Worm (Caenorhabditis elegans) whole organism, L4 larva: Measurements from ENCODE around the gene C08E8.3.

Experiments used
- D1046.2 ChIP-seq: fragments of 200-800 bp; sonication (Bioruptor generic); IDR thresholded peaks from 2 replicates; pipeline ENCODE4 v1.3.6; 2022; ENCODE audit warnings: missing genetic modification characterization, missing compliant biosample characterization
- R02D3.7 ChIP-seq: fragments of 150-350 bp; sonication (generic microtip); optimal IDR thresholded peaks from 3 replicates; lab custom pipeline; 2014; ENCODE audit warnings: missing biosample characterization, missing genetic modification characterization
- T20F7.1 ChIP-seq: fragments of 200-800 bp; sonication (Bioruptor generic); optimal IDR thresholded peaks from 2 replicates; lab custom pipeline; 2018; ENCODE audit warnings: mild to moderate bottlenecking, missing genetic modification characterization, missing compliant biosample characterization
- T26A8.4 ChIP-seq: fragments of 200-800 bp; sonication (Bioruptor generic); IDR thresholded peaks from 2 replicates; pipeline ENCODE4 v1.3.6; 2022; ENCODE audit warnings: missing genetic modification characterization, missing compliant biosample characterization
- Y75B8A.6 ChIP-seq: fragments of 200-800 bp; sonication (Bioruptor generic); IDR thresholded peaks from 2 replicates; pipeline ENCODE4 v1.3.6; 2022; ENCODE audit warnings: missing genetic modification reagents, missing genetic modification characterization, missing compliant biosample characterization
- arid-1 ChIP-seq: fragments of 200-800 bp; sonication (Bioruptor generic); conservative IDR thresholded peaks from 2 replicates; pipeline ENCODE4 v1.3.6; 2022; ENCODE audit warnings: missing genetic modification reagents, missing genetic modification characterization, missing compliant biosample characterization
- attf-4 ChIP-seq: sonication (generic microtip); optimal IDR thresholded peaks from 3 replicates; lab custom pipeline; 2017; ENCODE audit warnings: missing biosample characterization, missing genetic modification characterization
- ceh-62 ChIP-seq: sonication (generic microtip); optimal IDR thresholded peaks from 2 replicates; lab custom pipeline; 2017; ENCODE audit warnings: missing biosample characterization, missing genetic modification characterization
- ceh-82 ChIP-seq: sonication (generic microtip); optimal IDR thresholded peaks from 2 replicates; lab custom pipeline; 2017; ENCODE audit warnings: missing biosample characterization, missing genetic modification characterization
- cey-2 ChIP-seq: sonication (generic microtip); optimal IDR thresholded peaks from 3 replicates; lab custom pipeline; 2017; ENCODE audit warnings: missing genetic modification characterization, mild to moderate bottlenecking, missing compliant biosample characterization, antibody characterized with exemption, borderline replicate concordance; ENCODE audit not compliant: insufficient read depth
- ctbp-1 ChIP-seq: fragments of 200-800 bp; sonication (Bioruptor generic); IDR thresholded peaks from 2 replicates; pipeline ENCODE4 v1.3.6; 2022; ENCODE audit warnings: missing genetic modification reagents, missing genetic modification characterization, missing compliant biosample characterization
- daf-16 ChIP-seq, 3 experiments: sonication (generic microtip); optimal IDR thresholded peaks; 2 replicates each; lab custom pipeline; 2016 to 2017; ENCODE audit warnings: missing genetic modification characterization in 3 of 3, missing genetic modification reagents in 3 of 3, mild to moderate bottlenecking in 2 of 3, missing compliant biosample characterization in 2 of 3, missing biosample characterization in 1 of 3, moderate library complexity in 1 of 3
- daf-8 ChIP-seq: fragments of 200-800 bp; sonication (Bioruptor generic); IDR thresholded peaks from 2 replicates; pipeline ENCODE4 v1.3.6; 2022; ENCODE audit warnings: missing genetic modification characterization, missing compliant biosample characterization
- dmd-6 ChIP-seq: fragments of 200-800 bp; sonication (Bioruptor generic); IDR thresholded peaks from 2 replicates; pipeline ENCODE4 v1.3.6; 2022; ENCODE audit warnings: missing genetic modification reagents, missing genetic modification characterization, missing compliant biosample characterization
- dmd-8 ChIP-seq: fragments of 200-800 bp; sonication (Bioruptor generic); IDR thresholded peaks from 2 replicates; pipeline ENCODE4 v1.3.6; 2022; ENCODE audit warnings: missing genetic modification characterization, missing compliant biosample characterization
- dmd-9 ChIP-seq: fragments of 200-800 bp; sonication (Bioruptor generic); IDR thresholded peaks from 2 replicates; pipeline ENCODE4 v1.3.6; 2022; ENCODE audit warnings: missing genetic modification reagents, missing genetic modification characterization, missing compliant biosample characterization
- dpl-1 ChIP-seq: fragments of 150-350 bp; optimal IDR thresholded peaks from 2 replicates; lab custom pipeline; 2014; ENCODE audit warnings: missing biosample characterization, missing genetic modification reagents, missing genetic modification characterization
- duxl-1 ChIP-seq: sonication (generic microtip); optimal IDR thresholded peaks from 2 replicates; lab custom pipeline; 2016; ENCODE audit warnings: mild to moderate bottlenecking, missing genetic modification characterization, moderate library complexity, missing compliant biosample characterization; ENCODE audit not compliant: poor library complexity
- dve-1 ChIP-seq: sonication (generic microtip); optimal IDR thresholded peaks from 2 replicates; lab custom pipeline; 2017; ENCODE audit warnings: antibody characterized with exemption, mild to moderate bottlenecking, missing genetic modification characterization, missing compliant biosample characterization; ENCODE audit not compliant: insufficient read depth
- egl-43 ChIP-seq: fragments of 200-800 bp; sonication (Bioruptor generic); IDR thresholded peaks from 2 replicates; pipeline ENCODE4 v1.3.6; 2022; ENCODE audit warnings: missing genetic modification reagents, missing genetic modification characterization, missing compliant biosample characterization
- fos-1 ChIP-seq: fragments of 150-350 bp; optimal IDR thresholded peaks from 2 replicates; lab custom pipeline; 2014; ENCODE audit warnings: missing biosample characterization, missing genetic modification characterization
- gei-8 ChIP-seq: fragments of 200-800 bp; sonication (Bioruptor generic); optimal IDR thresholded peaks from 2 replicates; lab custom pipeline; 2018; ENCODE audit warnings: mild to moderate bottlenecking, missing genetic modification characterization, missing compliant biosample characterization
- hlh-11 ChIP-seq: fragments of 200-800 bp; sonication (Bioruptor generic); optimal IDR thresholded peaks from 2 replicates; lab custom pipeline; 2018; ENCODE audit warnings: mild to moderate bottlenecking, missing genetic modification characterization, missing compliant biosample characterization
- hlh-30 ChIP-seq: sonication (generic microtip); optimal IDR thresholded peaks from 2 replicates; lab custom pipeline; 2017; ENCODE audit warnings: antibody characterized with exemption, mild to moderate bottlenecking, missing genetic modification characterization, missing compliant biosample characterization; ENCODE audit not compliant: insufficient read depth
- jun-1 ChIP-seq: fragments of 150-350 bp; optimal IDR thresholded peaks from 2 replicates; lab custom pipeline; 2014; ENCODE audit warnings: missing biosample characterization, missing genetic modification reagents, missing genetic modification characterization
- lim-7 ChIP-seq: fragments of 200-800 bp; sonication (Bioruptor generic); IDR thresholded peaks from 2 replicates; pipeline ENCODE4 v1.3.6; 2022; ENCODE audit warnings: missing genetic modification characterization, missing compliant biosample characterization
- lin-15B ChIP-seq: fragments of 150-350 bp; sonication (generic microtip); optimal IDR thresholded peaks from 3 replicates; lab custom pipeline; 2014; ENCODE audit warnings: missing biosample characterization, missing genetic modification characterization
- lin-39 ChIP-seq: fragments of 150-350 bp; optimal IDR thresholded peaks from 2 replicates; lab custom pipeline; 2014; ENCODE audit warnings: missing biosample characterization, missing genetic modification reagents, missing genetic modification characterization
- lsy-2 ChIP-seq, 2 experiments: fragments of 150-350 bp in 1 of 2; sonication (generic microtip) in 1 of 2; optimal IDR thresholded peaks; 2 replicates each; lab custom pipeline; 2014 to 2017; ENCODE audit warnings: missing biosample characterization in 2 of 2, missing genetic modification characterization in 2 of 2
- mes-2 ChIP-seq: sonication (generic microtip); optimal IDR thresholded peaks from 2 replicates; lab custom pipeline; 2016; ENCODE audit warnings: missing genotype, mild to moderate bottlenecking, missing genetic modification characterization, missing compliant biosample characterization; ENCODE audit not compliant: poor library complexity, severe bottlenecking
- mxl-2 ChIP-seq: fragments of 200-800 bp; sonication (Bioruptor generic); conservative IDR thresholded peaks from 2 replicates; pipeline ENCODE4 v1.3.6; 2022; ENCODE audit warnings: missing genetic modification reagents, missing genetic modification characterization, missing compliant biosample characterization
- mxl-3 ChIP-seq: fragments of 200-800 bp; sonication (Bioruptor generic); optimal IDR thresholded peaks from 2 replicates; lab custom pipeline; 2018; ENCODE audit warnings: mild to moderate bottlenecking, missing genetic modification characterization, missing compliant biosample characterization
- nhr-102 ChIP-seq: sonication (generic microtip); optimal IDR thresholded peaks from 2 replicates; lab custom pipeline; 2016; ENCODE audit warnings: mild to moderate bottlenecking, missing genetic modification characterization, moderate library complexity, missing compliant biosample characterization
- nhr-25 ChIP-seq: sonication (generic microtip); optimal IDR thresholded peaks from 2 replicates; lab custom pipeline; 2017; ENCODE audit warnings: missing genetic modification characterization, mild to moderate bottlenecking, missing compliant biosample characterization, antibody characterized with exemption, moderate library complexity, borderline replicate concordance; ENCODE audit not compliant: insufficient read depth
- nhr-41 ChIP-seq: fragments of 200-800 bp; sonication (Bioruptor generic); IDR thresholded peaks from 2 replicates; pipeline ENCODE4 v1.3.6; 2022; ENCODE audit warnings: missing genetic modification reagents, missing genetic modification characterization, missing compliant biosample characterization
- nhr-42 ChIP-seq: fragments of 200-800 bp; sonication (Bioruptor generic); IDR thresholded peaks from 2 replicates; pipeline ENCODE4 v1.3.6; 2022; ENCODE audit warnings: missing genetic modification characterization, missing compliant biosample characterization
- nhr-77 ChIP-seq: fragments of 150-350 bp; optimal IDR thresholded peaks from 2 replicates; lab custom pipeline; 2014; ENCODE audit warnings: missing biosample characterization, missing genetic modification characterization
- pha-4 ChIP-seq, 2 experiments: fragments of 150-350 bp in 1 of 2; fragments of 200-800 bp in 1 of 2; sonication (Bioruptor generic) in 1 of 2; IDR thresholded peaks in 1 of 2; optimal IDR thresholded peaks in 1 of 2; 2 replicates each; pipeline versions ENCODE4 v1.3.6 to Lab custom; 2014 to 2022; ENCODE audit warnings: missing genetic modification characterization in 2 of 2, missing genetic modification reagents in 2 of 2, missing biosample characterization in 1 of 2, missing compliant biosample characterization in 1 of 2
- saeg-2 ChIP-seq: fragments of 200-800 bp; sonication (Bioruptor generic); IDR thresholded peaks from 2 replicates; pipeline ENCODE4 v1.3.6; 2022; ENCODE audit warnings: missing genetic modification reagents, missing genetic modification characterization, missing compliant biosample characterization
- sdz-12 ChIP-seq: fragments of 200-800 bp; sonication (Bioruptor generic); optimal IDR thresholded peaks from 2 replicates; lab custom pipeline; 2018; ENCODE audit warnings: mild to moderate bottlenecking, missing genetic modification characterization, missing compliant biosample characterization
- skn-1 ChIP-seq: fragments of 150-350 bp; optimal IDR thresholded peaks from 2 replicates; lab custom pipeline; 2014; ENCODE audit warnings: missing biosample characterization, missing genetic modification characterization
- snpc-4 ChIP-seq: fragments of 150-350 bp; optimal IDR thresholded peaks from 2 replicates; lab custom pipeline; 2014; ENCODE audit warnings: missing biosample characterization, missing genetic modification characterization
- spr-1 ChIP-seq: sonication (generic microtip); optimal IDR thresholded peaks from 2 replicates; lab custom pipeline; 2016; ENCODE audit warnings: mild to moderate bottlenecking, missing genetic modification characterization, missing compliant biosample characterization
- unc-130 ChIP-seq: sonication (generic microtip); optimal IDR thresholded peaks from 2 replicates; lab custom pipeline; 2016; ENCODE audit warnings: missing genetic modification reagents, missing genetic modification characterization, missing compliant biosample characterization
- unc-62 ChIP-seq, 3 experiments: fragments of 150-350 bp in 1 of 3; sonication (generic microtip); optimal IDR thresholded peaks in 2 of 3; peaks in 1 of 3; 1 replicate in 1 of 3; 2 replicates in 2 of 3; lab custom pipeline; 2014 to 2017; ENCODE audit warnings: missing biosample characterization in 3 of 3, missing genetic modification characterization in 3 of 3, missing genetic modification reagents in 3 of 3, missing genotype in 1 of 3
- zag-1 ChIP-seq: fragments of 150-350 bp; optimal IDR thresholded peaks from 2 replicates; lab custom pipeline; 2014; ENCODE audit warnings: missing biosample characterization, missing genetic modification characterization
- zfp-3 ChIP-seq: fragments of 200-800 bp; sonication (Bioruptor generic); conservative IDR thresholded peaks from 2 replicates; pipeline ENCODE4 v1.3.6; 2022; ENCODE audit warnings: missing genetic modification reagents, missing genetic modification characterization, missing compliant biosample characterization
- ztf-11 ChIP-seq: fragments of 150-350 bp; optimal IDR thresholded peaks from 2 replicates; lab custom pipeline; 2014; ENCODE audit warnings: missing biosample characterization, missing genetic modification characterization

The C08E8.3 gene

DNA sequence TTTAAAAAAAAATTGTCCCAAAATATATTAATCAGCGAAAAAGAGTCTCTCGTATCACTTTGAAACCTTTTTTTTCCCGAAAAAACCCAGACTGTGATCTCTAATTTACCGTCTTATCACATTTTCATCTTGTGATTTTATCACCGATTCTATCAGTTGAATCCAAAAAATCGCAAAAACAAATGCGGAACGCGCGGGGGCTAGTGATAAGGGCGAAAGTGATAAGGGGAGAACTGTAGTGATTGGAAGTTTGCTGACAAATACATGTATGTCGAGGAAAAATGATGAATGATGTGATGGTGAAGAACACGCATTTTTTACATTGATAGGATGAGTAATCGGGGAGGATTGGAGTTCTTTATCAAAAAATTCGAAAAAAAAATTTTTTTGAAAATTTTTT, 3.8 kb upstream of the C08E8.3 start (continued):
- no peak for TF ChIP-seq mxl-2 (GFP tag; lab: Robert Waterston, UW)
- TF ChIP-seq hlh-11 (tag; lab: Kevin White, UChicago) = peak; percentile 97
- peak; percentile 39 for TF ChIP-seq gei-8 (GFP tag; lab: Kevin White, UChicago)
- TF ChIP-seq daf-8 (GFP tag; lab: Robert Waterston, UW) = no peak
- peak; percentile 87 for TF ChIP-seq hlh-30 (tag; lab: Kevin White, UChicago)
- TF ChIP-seq zag-1 (tag; lab: Kevin White, UChicago) = no peak
- peak in 1 of 2 experiments; percentile 81 for TF ChIP-seq lsy-2 (tag; optimal IDR thresholded peaks at IDR 0.05; lab: Kevin White, UChicago)
- TF ChIP-seq fos-1 (tag; lab: Kevin White, UChicago) = peak; percentile 80
- peak; percentile 77 for TF ChIP-seq jun-1 (tag; lab: Kevin White, UChicago)
- TF ChIP-seq dpl-1 = peak; percentile 12
- no peak for TF ChIP-seq D1046.2 (GFP tag; lab: Robert Waterston, UW)
- peak; percentile 100 for TF ChIP-seq dmd-6 (GFP tag; lab: Robert Waterston, UW)
- no peak for TF ChIP-seq lim-7 (GFP tag; lab: Robert Waterston, UW)
- no peak for TF ChIP-seq dmd-9 (GFP tag; lab: Robert Waterston, UW)
- no peak for TF ChIP-seq snpc-4
- peak; percentile 94 for TF ChIP-seq nhr-102 (tag; lab: Kevin White, UChicago)
- TF ChIP-seq mxl-3 = peak; percentile 91
- TF ChIP-seq ztf-11 = no peak
- no peak for TF ChIP-seq ceh-82 (tag; lab: Kevin White, UChicago)
- peak in 1 of 2 experiments; percentile 78 for TF ChIP-seq unc-62 (GFP tag; optimal IDR thresholded peaks at IDR 0.05 in 1 of 2; lab: Kevin White, UChicago)
- TF ChIP-seq unc-62 (tag; optimal IDR thresholded peaks at IDR 0.05; lab: Kevin White, UChicago) = no peak
- no peak for TF ChIP-seq zfp-3
- peak; percentile 73 for TF ChIP-seq duxl-1 (tag; lab: Kevin White, UChicago)
- TF ChIP-seq saeg-2 (GFP tag; lab: Robert Waterston, UW) = no peak
- peak; percentile 30 for TF ChIP-seq spr-1 (tag; lab: Kevin White, UChicago)
- no peak for TF ChIP-seq R02D3.7 (tag; lab: Kevin White, UChicago)
- TF ChIP-seq skn-1 = no peak
- no peak for TF ChIP-seq dmd-8 (GFP tag; lab: Robert Waterston, UW)
- TF ChIP-seq nhr-25 = no peak
- no peak for TF ChIP-seq T26A8.4 (GFP tag; lab: Robert Waterston, UW)
- no peak for TF ChIP-seq ceh-62
- peak in 1 of 2 experiments; percentile 72 for TF ChIP-seq daf-16 (GFP tag; optimal IDR thresholded peaks at IDR 0.05; lab: Kevin White, UChicago)
- TF ChIP-seq daf-16 (tag; optimal IDR thresholded peaks at IDR 0.05; lab: Kevin White, UChicago) = peak; percentile 99
- TF ChIP-seq T20F7.1 (GFP tag; lab: Kevin White, UChicago) = no peak
- TF ChIP-seq egl-43 = no peak
- TF ChIP-seq arid-1 (GFP tag; lab: Robert Waterston, UW) = no peak
- peak; percentile 57; the same call in 1 of the 2 replicates for TF ChIP-seq pha-4 (GFP tag; IDR thresholded peaks at IDR 0.05; lab: Robert Waterston, UW)
- no peak for TF ChIP-seq pha-4 (tag; optimal IDR thresholded peaks at IDR 0.05; lab: Kevin White, UChicago)
- TF ChIP-seq cey-2 (tag; lab: Kevin White, UChicago) = peak; percentile 95
- TF ChIP-seq ctbp-1 (GFP tag; lab: Robert Waterston, UW) = no peak
- no peak for TF ChIP-seq lin-15B (tag; lab: Kevin White, UChicago)
- peak; percentile 36; the same call in 1 of the 2 replicates for TF ChIP-seq nhr-41
- TF ChIP-seq nhr-77 (tag; lab: Kevin White, UChicago) = peak; percentile 98
- TF ChIP-seq sdz-12 = no peak
- no peak for TF ChIP-seq Y75B8A.6 (GFP tag; lab: Robert Waterston, UW)
- no peak for TF ChIP-seq unc-130 (GFP tag; lab: Kevin White, UChicago)
- no peak for TF ChIP-seq lin-39 (tag; lab: Kevin White, UChicago)
- TF ChIP-seq mes-2 = no peak
- peak; percentile 99 for TF ChIP-seq dve-1 (tag; lab: Kevin White, UChicago)
- no peak for TF ChIP-seq nhr-42 (GFP tag; lab: Robert Waterston, UW)
- TF ChIP-seq attf-4 = no peak
